Fruit fly (Drosophila melanogaster): ENCODE measurements around the gene lost.

Gene lost

DNA sequence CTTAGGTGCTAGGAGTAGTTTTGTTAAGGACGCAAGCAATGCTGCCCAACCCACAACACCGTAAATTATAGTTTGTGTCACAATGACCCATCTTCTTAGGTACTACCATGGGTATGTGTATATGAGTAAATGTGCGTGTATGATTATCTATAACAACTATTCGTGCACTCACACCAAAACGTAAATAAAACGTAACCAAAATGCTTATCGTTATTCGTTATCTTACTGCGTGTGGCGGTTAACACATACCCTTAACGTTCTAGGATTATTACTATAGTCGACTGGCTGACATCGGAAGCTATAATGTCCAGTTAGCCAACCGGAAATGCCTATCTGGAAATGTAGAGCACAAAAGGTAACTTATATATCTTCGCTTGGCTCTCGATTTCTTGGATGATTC, 42.2 kb downstream of the lost start:
- TF ChIP-seq CG17801 (GFP tag; optimal IDR thresholded peaks at IDR 0.05; ENCODE audit: partially characterized antibody), result no peak

DNA sequence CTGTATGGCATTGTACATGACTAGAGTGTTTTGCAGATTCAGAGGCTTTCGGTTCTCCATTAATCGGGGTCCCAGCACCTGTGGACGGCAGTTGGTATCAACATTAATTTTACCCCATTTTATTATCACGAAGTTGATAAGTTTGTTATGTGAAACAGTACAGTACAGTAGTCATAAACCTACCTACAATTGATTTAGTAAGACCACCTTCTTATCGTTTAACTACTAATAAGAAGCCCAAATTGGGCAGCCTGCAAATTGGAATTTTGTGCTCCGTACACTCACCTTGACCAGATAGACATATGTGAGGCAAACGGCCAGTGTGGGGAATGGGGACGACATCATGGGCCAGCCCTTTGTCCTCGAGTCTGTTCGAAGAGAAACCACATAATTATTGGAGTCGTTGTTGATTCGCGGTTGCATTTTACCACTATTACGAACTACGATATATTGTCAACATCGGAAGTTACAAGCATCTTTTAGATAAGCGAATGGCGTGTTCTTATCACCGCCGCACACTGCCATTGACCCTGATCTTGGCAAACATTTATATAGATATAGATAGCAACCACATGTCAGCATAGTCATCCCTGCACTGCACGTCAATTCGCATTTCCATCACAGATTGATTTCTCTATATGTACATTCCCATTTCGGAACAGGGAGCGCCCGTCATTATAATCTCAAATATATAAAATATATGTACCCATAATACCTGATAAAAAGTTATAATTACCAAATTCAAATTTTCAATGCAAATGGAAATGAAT, 43.8 kb downstream of the lost start:
- TF ChIP-seq CG17801 (GFP tag; optimal IDR thresholded peaks at IDR 0.05; ENCODE audit: partially characterized antibody), result no peak

DNA sequence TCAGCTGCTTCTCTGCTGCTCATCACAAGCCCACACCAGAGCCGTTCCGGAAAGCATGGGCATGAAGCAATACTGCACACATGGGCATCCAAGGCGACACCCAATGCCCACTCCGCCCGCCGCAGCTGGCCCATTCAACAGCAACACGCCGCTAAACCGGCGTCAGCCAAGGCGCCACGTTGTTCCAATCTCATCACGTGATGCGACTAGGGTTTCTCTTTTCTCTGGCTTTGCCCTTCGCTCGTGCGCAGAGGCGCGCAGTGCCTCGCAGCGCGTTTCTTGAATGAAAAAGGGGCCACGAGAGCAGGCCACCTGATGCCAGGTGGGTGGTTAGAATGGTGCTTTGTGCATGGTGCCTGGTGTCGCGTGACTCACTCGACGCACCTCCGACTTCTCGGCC, 46.4 kb downstream of the lost start:
- no peak for TF ChIP-seq CG17801 (GFP tag; optimal IDR thresholded peaks at IDR 0.05; ENCODE audit: partially characterized antibody)

DNA sequence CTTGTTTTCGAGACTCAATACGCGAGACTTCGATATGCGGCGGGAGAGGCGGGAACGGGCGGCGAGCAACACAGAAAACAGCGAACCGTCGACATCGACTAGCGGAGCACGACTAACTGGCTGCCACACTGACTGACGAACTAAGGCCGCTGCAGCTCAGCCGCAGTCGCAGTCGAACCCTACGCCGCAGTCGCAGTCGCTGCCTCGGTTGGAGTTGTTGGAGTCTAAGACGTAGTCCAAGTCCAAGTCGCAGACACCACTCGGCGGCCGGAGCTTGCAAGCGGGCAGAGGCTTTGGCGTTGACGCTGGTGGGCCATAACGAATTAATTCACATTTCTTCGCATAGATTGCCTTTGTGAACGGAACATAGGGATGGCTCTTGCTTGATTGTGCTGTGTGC, 47.8 kb downstream of the lost start:
- no peak for TF ChIP-seq CG17801 (GFP tag; optimal IDR thresholded peaks at IDR 0.05; ENCODE audit: partially characterized antibody)

DNA sequence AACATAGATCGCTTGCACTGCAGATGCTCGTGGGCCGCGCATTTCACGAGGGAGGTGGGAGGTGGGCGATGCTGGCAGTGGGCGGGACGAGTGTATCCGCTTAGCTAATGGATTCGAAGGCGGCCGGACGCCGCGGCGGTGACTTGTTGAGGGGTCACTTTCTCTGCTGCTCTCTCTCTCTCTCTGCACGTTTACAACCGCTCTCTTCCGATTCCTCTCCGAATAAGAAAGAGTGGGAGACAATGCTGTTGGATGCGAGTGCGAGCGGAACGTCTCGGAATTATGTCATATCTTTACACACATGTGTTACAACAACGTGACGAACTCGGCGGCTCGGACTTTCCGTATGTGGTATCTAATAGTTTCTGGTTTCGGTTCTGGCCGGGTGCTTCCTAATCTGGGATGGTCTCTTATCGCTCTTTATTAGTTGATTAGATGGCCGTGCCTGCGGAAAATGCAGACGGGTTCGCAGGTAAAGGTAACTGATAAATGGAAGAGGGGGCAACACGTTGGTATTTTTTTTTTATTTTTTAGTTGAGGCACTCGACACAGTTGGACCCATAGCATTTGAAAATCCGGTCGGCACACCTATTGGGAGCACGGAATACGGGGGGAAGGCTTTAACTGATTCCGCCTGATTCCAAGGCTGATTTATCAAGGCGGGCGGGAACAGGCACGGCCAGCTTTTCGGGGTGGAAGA, 49.6 kb downstream of the lost start:
- TF ChIP-seq CG17801 (GFP tag; optimal IDR thresholded peaks at IDR 0.05; ENCODE audit: partially characterized antibody), result no peak

DNA sequence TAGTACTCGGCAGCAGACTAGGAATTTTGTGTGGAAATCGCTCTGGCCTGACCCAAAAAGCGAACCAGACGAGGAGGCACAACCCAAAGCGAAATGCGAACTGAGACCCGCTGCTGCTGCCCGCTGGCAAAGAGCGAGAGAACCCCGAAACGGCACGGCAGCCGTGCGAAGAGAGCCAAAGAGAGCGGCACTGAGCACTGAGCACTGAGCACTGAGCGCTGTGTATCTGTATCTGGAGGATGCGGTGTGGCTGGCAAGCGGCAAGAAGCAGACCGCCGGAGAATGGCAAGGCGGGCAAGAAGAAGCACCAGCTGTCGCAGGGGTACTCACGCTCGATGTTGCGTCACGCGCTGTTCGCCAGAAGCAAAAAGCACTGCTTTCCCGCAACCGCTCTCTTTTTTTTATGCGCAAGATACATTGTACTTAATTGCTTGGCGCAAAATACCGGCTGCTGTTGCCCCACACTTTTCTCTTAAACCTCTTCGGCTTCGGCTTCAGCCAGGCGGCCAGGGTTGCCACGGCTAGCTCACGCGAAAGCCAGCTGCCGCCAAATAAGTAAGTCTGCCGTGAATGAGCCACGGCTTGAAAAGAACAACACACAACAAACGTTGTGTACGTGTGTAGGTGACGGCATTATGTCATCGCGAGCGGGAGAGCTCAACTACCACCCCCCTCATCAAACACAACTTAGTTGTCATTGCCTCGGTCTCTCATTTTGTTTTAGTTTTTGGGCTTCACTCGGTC, 50.5 kb downstream of the lost start:
- TF ChIP-seq CG17801 (GFP tag; optimal IDR thresholded peaks at IDR 0.05; ENCODE audit: partially characterized antibody), result peak; percentile 14

Data from ovary, adult (tissue).